Worm (Caenorhabditis elegans) whole organism, late embryonic: ENCODE results near the gene cebp-1.
A peak's percentile ranks its signal among the peaks of the same experiment; 100 is the strongest.

Experiments
- C08G9.2 ChIP-seq: sonication (generic microtip); optimal IDR thresholded peaks from 2 replicates; lab custom pipeline; 2016; ENCODE audit warnings: mild to moderate bottlenecking, missing genetic modification characterization, moderate library complexity, missing compliant biosample characterization
- C38D4.7 ChIP-seq: fragments of 200-800 bp; sonication (Bioruptor generic); optimal IDR thresholded peaks from 2 replicates; lab custom pipeline; 2018; ENCODE audit warnings: mild to moderate bottlenecking, missing genetic modification characterization, moderate library complexity, missing compliant biosample characterization
- F13H6.1 ChIP-seq: sonication (generic microtip); optimal IDR thresholded peaks from 2 replicates; lab custom pipeline; 2016; ENCODE audit warnings: missing genetic modification characterization, missing compliant biosample characterization
- K09A11.1 ChIP-seq: sonication (generic microtip); optimal IDR thresholded peaks from 2 replicates; lab custom pipeline; 2017; ENCODE audit warnings: antibody characterized with exemption, mild to moderate bottlenecking, missing genetic modification characterization, missing compliant biosample characterization; ENCODE audit not compliant: insufficient read depth
- T23F11.4 ChIP-seq: fragments of 200-800 bp; sonication (Bioruptor generic); optimal IDR thresholded peaks from 2 replicates; lab custom pipeline; 2018; ENCODE audit warnings: mild to moderate bottlenecking, missing genetic modification characterization, missing compliant biosample characterization
- ahr-1 ChIP-seq: sonication (generic microtip); optimal IDR thresholded peaks from 2 replicates; lab custom pipeline; 2016; ENCODE audit warnings: missing genetic modification characterization, missing compliant biosample characterization
- ceh-14 ChIP-seq: sonication (generic microtip); optimal IDR thresholded peaks from 2 replicates; lab custom pipeline; 2016; ENCODE audit warnings: missing genotype, missing genetic modification characterization, missing compliant biosample characterization
- ceh-18 ChIP-seq: sonication (generic microtip); optimal IDR thresholded peaks from 2 replicates; lab custom pipeline; 2016; ENCODE audit warnings: missing genetic modification characterization, missing compliant biosample characterization
- ceh-19 ChIP-seq: fragments of 200-800 bp; sonication (Bioruptor generic); optimal IDR thresholded peaks from 2 replicates; lab custom pipeline; 2018; ENCODE audit warnings: mild to moderate bottlenecking, missing genetic modification characterization, missing compliant biosample characterization
- ceh-2 ChIP-seq: sonication (generic microtip); optimal IDR thresholded peaks from 2 replicates; lab custom pipeline; 2016; ENCODE audit warnings: missing genotype, missing genetic modification characterization, missing compliant biosample characterization
- ceh-24 ChIP-seq: sonication (generic microtip); optimal IDR thresholded peaks from 2 replicates; lab custom pipeline; 2016; ENCODE audit warnings: mild to moderate bottlenecking, missing genetic modification characterization, missing compliant biosample characterization
- ceh-30 ChIP-seq: fragments of 150-350 bp; optimal IDR thresholded peaks from 2 replicates; lab custom pipeline; 2014; ENCODE audit warnings: missing biosample characterization, missing genetic modification characterization
- ceh-31 ChIP-seq: sonication (generic microtip); optimal IDR thresholded peaks from 2 replicates; lab custom pipeline; 2016; ENCODE audit warnings: missing genetic modification characterization, missing compliant biosample characterization
- ceh-34 ChIP-seq: sonication (generic microtip); optimal IDR thresholded peaks from 2 replicates; lab custom pipeline; 2016; ENCODE audit warnings: mild to moderate bottlenecking, missing genetic modification characterization, missing compliant biosample characterization
- ceh-48 ChIP-seq: sonication (generic microtip); optimal IDR thresholded peaks from 2 replicates; lab custom pipeline; 2016; ENCODE audit warnings: missing genetic modification characterization, inconsistent platforms, missing compliant biosample characterization
- ceh-9 ChIP-seq: sonication (generic microtip); optimal IDR thresholded peaks from 2 replicates; lab custom pipeline; 2016; ENCODE audit warnings: mild to moderate bottlenecking, missing genetic modification characterization, inconsistent platforms, missing compliant biosample characterization
- che-1 ChIP-seq: sonication (generic microtip); optimal IDR thresholded peaks from 2 replicates; lab custom pipeline; 2016; ENCODE audit warnings: mild to moderate bottlenecking, missing genetic modification characterization, missing compliant biosample characterization
- dve-1 ChIP-seq: sonication (generic microtip); optimal IDR thresholded peaks from 2 replicates; lab custom pipeline; 2017; ENCODE audit warnings: antibody characterized with exemption, mild to moderate bottlenecking, missing genetic modification characterization, missing compliant biosample characterization
- elt-2 ChIP-seq: sonication (generic microtip); optimal IDR thresholded peaks from 2 replicates; lab custom pipeline; 2016; ENCODE audit warnings: missing genetic modification reagents, missing genetic modification characterization, missing compliant biosample characterization
- elt-4 ChIP-seq: sonication (generic microtip); optimal IDR thresholded peaks from 2 replicates; lab custom pipeline; 2016; ENCODE audit warnings: missing genetic modification characterization, missing compliant biosample characterization
- ets-4 ChIP-seq: sonication (generic microtip); optimal IDR thresholded peaks from 2 replicates; lab custom pipeline; 2016; ENCODE audit warnings: missing genetic modification characterization, missing compliant biosample characterization
- eyg-1 ChIP-seq: sonication (generic microtip); optimal IDR thresholded peaks from 2 replicates; lab custom pipeline; 2016; ENCODE audit warnings: missing genotype, missing genetic modification characterization, missing compliant biosample characterization
- fkh-10 ChIP-seq: fragments of 150-350 bp; optimal IDR thresholded peaks from 2 replicates; lab custom pipeline; 2014; ENCODE audit warnings: missing biosample characterization, missing genetic modification reagents, missing genetic modification characterization
- fkh-6 ChIP-seq: sonication (generic microtip); optimal IDR thresholded peaks from 2 replicates; lab custom pipeline; 2016; ENCODE audit warnings: missing genetic modification characterization, missing compliant biosample characterization
- gmeb-2 ChIP-seq: sonication (generic microtip); optimal IDR thresholded peaks from 2 replicates; lab custom pipeline; 2016; ENCODE audit warnings: missing genetic modification characterization, inconsistent platforms, missing compliant biosample characterization
- hlh-30 ChIP-seq: sonication (generic microtip); optimal IDR thresholded peaks from 2 replicates; lab custom pipeline; 2017; ENCODE audit warnings: antibody characterized with exemption, missing genetic modification characterization, missing compliant biosample characterization; ENCODE audit not compliant: insufficient read depth
- hlh-6 ChIP-seq: sonication (generic microtip); optimal IDR thresholded peaks from 2 replicates; lab custom pipeline; 2016; ENCODE audit warnings: missing genotype, missing genetic modification characterization, missing compliant biosample characterization
- hlh-8 ChIP-seq: sonication (generic microtip); optimal IDR thresholded peaks from 2 replicates; lab custom pipeline; 2016; ENCODE audit warnings: missing genotype, missing genetic modification characterization, missing compliant biosample characterization
- madf-2 ChIP-seq: sonication (generic microtip); optimal IDR thresholded peaks from 2 replicates; lab custom pipeline; 2017; ENCODE audit warnings: missing genetic modification characterization, missing compliant biosample characterization
- mec-3 ChIP-seq: sonication (generic microtip); optimal IDR thresholded peaks from 2 replicates; lab custom pipeline; 2016; ENCODE audit warnings: borderline replicate concordance, missing genetic modification characterization, missing compliant biosample characterization
- nfya-1 ChIP-seq: sonication (generic microtip); optimal IDR thresholded peaks from 2 replicates; lab custom pipeline; 2017; ENCODE audit warnings: missing genetic modification characterization, mild to moderate bottlenecking, missing compliant biosample characterization, antibody characterized with exemption, moderate library complexity
- nhr-11 ChIP-seq: fragments of 150-350 bp; optimal IDR thresholded peaks from 2 replicates; lab custom pipeline; 2014; ENCODE audit warnings: missing biosample characterization, missing genetic modification characterization
- npax-4 ChIP-seq: sonication (generic microtip); optimal IDR thresholded peaks from 2 replicates; lab custom pipeline; 2016; ENCODE audit warnings: missing genetic modification characterization, missing compliant biosample characterization
- pag-3 ChIP-seq: sonication (generic microtip); optimal IDR thresholded peaks from 2 replicates; lab custom pipeline; 2016; ENCODE audit warnings: missing compliant biosample characterization, missing genetic modification characterization, borderline replicate concordance
- pat-9 ChIP-seq: fragments of 200-800 bp; sonication (Bioruptor generic); optimal IDR thresholded peaks from 2 replicates; lab custom pipeline; 2018; ENCODE audit warnings: mild to moderate bottlenecking, missing genetic modification characterization, moderate library complexity, missing compliant biosample characterization
- pha-2 ChIP-seq: sonication (generic microtip); optimal IDR thresholded peaks from 2 replicates; lab custom pipeline; 2017; ENCODE audit warnings: mild to moderate bottlenecking, missing genetic modification characterization, missing compliant biosample characterization
- pha-4 ChIP-seq: fragments of 150-350 bp; optimal IDR thresholded peaks from 2 replicates; lab custom pipeline; 2018; ENCODE audit warnings: missing biosample characterization, missing genetic modification reagents, missing genetic modification characterization
- pros-1 ChIP-seq: fragments of 150-350 bp; optimal IDR thresholded peaks from 2 replicates; lab custom pipeline; 2014; ENCODE audit warnings: missing biosample characterization, missing genetic modification reagents, missing genetic modification characterization
- ref-2 ChIP-seq: sonication (generic microtip); optimal IDR thresholded peaks from 2 replicates; lab custom pipeline; 2016; ENCODE audit warnings: missing genetic modification characterization, missing compliant biosample characterization
- rnt-1 ChIP-seq: sonication (generic microtip); optimal IDR thresholded peaks from 2 replicates; lab custom pipeline; 2016; ENCODE audit warnings: missing genetic modification characterization, missing compliant biosample characterization
- sdc-2 ChIP-seq: sonication (generic microtip); optimal IDR thresholded peaks from 2 replicates; lab custom pipeline; 2016; ENCODE audit warnings: missing genotype, missing genetic modification characterization, missing compliant biosample characterization
- sox-2 ChIP-seq: fragments of 200-800 bp; sonication (Bioruptor generic); IDR thresholded peaks from 2 replicates; pipeline ENCODE4 v1.3.6; 2022; ENCODE audit warnings: missing genetic modification reagents, missing genetic modification characterization, missing compliant biosample characterization
- sox-4 ChIP-seq: sonication (generic microtip); optimal IDR thresholded peaks from 2 replicates; lab custom pipeline; 2017; ENCODE audit warnings: mild to moderate bottlenecking, missing genetic modification characterization, inconsistent platforms, missing compliant biosample characterization
- syd-9 ChIP-seq: sonication (generic microtip); optimal IDR thresholded peaks from 2 replicates; lab custom pipeline; 2016; ENCODE audit warnings: mild to moderate bottlenecking, missing genetic modification characterization, moderate library complexity, missing compliant biosample characterization
- tbx-2 ChIP-seq: sonication (generic microtip); optimal IDR thresholded peaks from 2 replicates; lab custom pipeline; 2016; ENCODE audit warnings: missing genetic modification characterization, missing compliant biosample characterization
- unc-3 ChIP-seq, 2 experiments: fragments of 200-800 bp in 1 of 2; sonication (Bioruptor generic) in 1 of 2; sonication (generic microtip) in 1 of 2; conservative IDR thresholded peaks in 1 of 2; optimal IDR thresholded peaks in 1 of 2; 2 replicates each; pipeline versions ENCODE4 v1.3.6 to Lab custom; 2016 to 2022; ENCODE audit warnings: missing compliant biosample characterization in 2 of 2, missing genetic modification characterization in 2 of 2, missing genetic modification reagents in 1 of 2
- unc-42 ChIP-seq: sonication (generic microtip); optimal IDR thresholded peaks from 2 replicates; lab custom pipeline; 2016; ENCODE audit warnings: missing genotype, missing genetic modification characterization, missing compliant biosample characterization
- unc-55 ChIP-seq: sonication (generic microtip); optimal IDR thresholded peaks from 2 replicates; lab custom pipeline; 2017; ENCODE audit warnings: missing biosample characterization, missing genetic modification reagents, missing genetic modification characterization
- zip-5 ChIP-seq: sonication (generic microtip); optimal IDR thresholded peaks from 2 replicates; lab custom pipeline; 2016; ENCODE audit warnings: missing genetic modification characterization, missing compliant biosample characterization

cebp-1 gene

DNA sequence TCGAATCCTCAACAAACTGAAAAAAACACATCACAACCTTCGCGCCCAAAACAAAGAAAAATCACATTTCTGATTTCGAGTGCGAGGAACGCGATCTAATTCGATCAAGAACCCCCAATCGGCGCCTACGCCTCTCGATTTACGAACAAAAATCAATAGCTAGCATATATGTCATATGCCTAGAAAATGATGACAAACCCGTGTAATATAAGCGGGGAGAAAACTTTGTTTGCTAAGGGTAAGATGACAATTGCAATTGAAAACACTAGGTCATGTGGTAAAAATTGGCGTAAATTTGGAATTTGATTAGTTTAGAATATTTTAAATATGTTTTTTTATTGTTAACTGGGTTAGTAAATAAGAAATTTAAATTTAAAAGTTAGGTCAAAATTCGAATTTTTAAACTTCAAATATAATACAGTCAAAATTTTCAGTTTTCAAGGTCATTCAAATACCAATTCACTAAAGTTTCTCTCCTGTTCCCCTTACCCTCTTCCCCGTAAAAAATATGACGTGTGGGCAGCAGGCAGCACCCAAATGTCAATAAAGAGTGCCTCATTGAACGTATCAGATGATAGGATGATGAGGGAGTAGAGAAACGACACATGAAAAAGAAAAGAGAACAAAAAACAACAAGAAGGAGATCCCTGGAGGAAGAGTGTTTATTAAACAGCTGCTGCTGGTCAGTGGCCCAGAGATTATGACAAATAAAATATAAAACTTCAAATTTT lies 2.8 kb upstream of the cebp-1 start:
- peak; percentile 54 for TF ChIP-seq rnt-1 (tag; lab: Kevin White, UChicago)
- peak; percentile 42 for TF ChIP-seq ceh-18
- peak; percentile 59 for TF ChIP-seq unc-55
- peak; percentile 13 for TF ChIP-seq tbx-2 (tag; lab: Kevin White, UChicago)
- TF ChIP-seq eyg-1 (tag; lab: Kevin White, UChicago): no peak
- TF ChIP-seq pha-4 (tag; lab: Kevin White, UChicago): no peak
- TF ChIP-seq ceh-2 (tag; lab: Kevin White, UChicago): no peak
- TF ChIP-seq elt-2: no peak
- no peak for TF ChIP-seq ahr-1
- no peak for TF ChIP-seq ceh-31
- TF ChIP-seq elt-4 (tag; lab: Kevin White, UChicago): no peak
- TF ChIP-seq, all 69 proteins: peak for 4

DNA sequence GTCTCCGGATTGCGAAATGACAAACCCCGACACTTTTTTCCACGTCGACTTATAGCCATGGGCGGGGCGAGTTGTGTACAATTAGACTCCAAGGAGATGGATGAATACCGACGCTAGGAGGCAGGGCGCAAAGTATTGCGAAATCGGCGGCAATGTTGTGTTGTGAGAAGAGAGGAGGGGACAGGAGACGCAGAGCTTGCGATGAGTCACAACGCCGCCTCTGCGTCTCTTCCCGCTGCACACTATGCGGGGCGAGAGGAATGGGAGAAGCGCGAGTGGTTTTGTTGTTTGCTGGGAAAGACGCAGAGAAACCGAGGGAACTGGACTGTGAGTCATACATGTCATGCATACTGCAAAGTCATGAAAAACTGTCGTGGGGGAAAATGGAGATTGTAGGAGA lies 717 bp upstream of the cebp-1 start:
- TF ChIP-seq fkh-6: no peak
- no peak for TF ChIP-seq K09A11.1
- TF ChIP-seq npax-4: no peak
- peak; percentile 34 for TF ChIP-seq T23F11.4 (GFP tag; lab: Kevin White, UChicago)
- no peak for TF ChIP-seq hlh-8
- TF ChIP-seq C08G9.2 (tag; lab: Kevin White, UChicago): peak; percentile 62
- TF ChIP-seq sox-2 (GFP tag; lab: Robert Waterston, UW): no peak
- TF ChIP-seq fkh-10: peak; percentile 2
- no peak for TF ChIP-seq mec-3
- TF ChIP-seq ceh-19 (GFP tag; lab: Kevin White, UChicago): peak; percentile 65
- TF ChIP-seq pha-2 (tag; lab: Kevin White, UChicago): peak; percentile 17
- peak; percentile 67 for TF ChIP-seq syd-9
- TF ChIP-seq ceh-30: peak; percentile 20
- peak; percentile 18 for TF ChIP-seq hlh-6 (tag; lab: Kevin White, UChicago)
- peak; percentile 80 for TF ChIP-seq pros-1
- TF ChIP-seq sox-4 (tag; lab: Kevin White, UChicago): no peak
- TF ChIP-seq hlh-30 (tag; lab: Kevin White, UChicago): peak; percentile 88
- TF ChIP-seq nfya-1: peak; percentile 82
- no peak for TF ChIP-seq unc-3 (GFP tag; conservative IDR thresholded peaks at IDR 0.05; lab: Robert Waterston, UW)
- no peak for TF ChIP-seq unc-3 (tag; optimal IDR thresholded peaks at IDR 0.05; lab: Kevin White, UChicago)
- TF ChIP-seq che-1 (tag; lab: Kevin White, UChicago): peak; percentile 46
- peak; percentile 83 for TF ChIP-seq dve-1 (tag; lab: Kevin White, UChicago)
- no peak for TF ChIP-seq ceh-48 (tag; lab: Kevin White, UChicago)
- TF ChIP-seq pag-3: no peak
- TF ChIP-seq F13H6.1: peak; percentile 66
- peak; percentile 21 for TF ChIP-seq gmeb-2 (tag; lab: Kevin White, UChicago)
- peak; percentile 79 for TF ChIP-seq ref-2
- peak; percentile 40 for TF ChIP-seq ceh-14 (tag; lab: Kevin White, UChicago)
- peak; percentile 51 for TF ChIP-seq madf-2 (tag; lab: Kevin White, UChicago)
- no peak for TF ChIP-seq pat-9 (tag; lab: Kevin White, UChicago)
- TF ChIP-seq ets-4 (tag; lab: Kevin White, UChicago): peak; percentile 67
- TF ChIP-seq ceh-24 (tag; lab: Kevin White, UChicago): no peak
- TF ChIP-seq sdc-2 (tag; lab: Kevin White, UChicago): peak; percentile 86
- peak; percentile 75 for TF ChIP-seq ceh-34
- TF ChIP-seq unc-42: peak; percentile 50
- peak; percentile 81 for TF ChIP-seq tbx-2 (tag; lab: Kevin White, UChicago)
- TF ChIP-seq nhr-11 (tag; lab: Kevin White, UChicago): no peak
- TF ChIP-seq ceh-9 (tag; lab: Kevin White, UChicago): no peak
- TF ChIP-seq zip-5 (tag; lab: Kevin White, UChicago): no peak
- no peak for TF ChIP-seq elt-2
- peak; percentile 82 for TF ChIP-seq rnt-1 (tag; lab: Kevin White, UChicago)
- TF ChIP-seq C38D4.7: no peak
